Fruit fly (Drosophila melanogaster) whole organism, wandering third instar larva: ENCODE measurements around the gene Sas-6.
A peak's percentile ranks its signal among the peaks of the same experiment; 100 is the strongest.

Experiments
- Abd-B ChIP-seq: fragments of >200 bp; optimal IDR thresholded peaks from 2 replicates; lab custom pipeline; 2017; ENCODE audit warnings: missing biosample characterization, missing genetic modification characterization
- CG32264 ChIP-seq: fragments of 200-800 bp; sonication (Bioruptor generic); optimal IDR thresholded peaks from 2 replicates; lab custom pipeline; 2016; ENCODE audit warnings: missing biosample characterization, missing genetic modification characterization
- CG9705 ChIP-seq: fragments of 200-800 bp; sonication (Bioruptor generic); optimal IDR thresholded peaks from 2 replicates; lab custom pipeline; 2018; ENCODE audit warnings: missing biosample characterization, mild to moderate bottlenecking, missing genetic modification characterization
- CrebA ChIP-seq: fragments of 200-800 bp; sonication (Bioruptor generic); optimal IDR thresholded peaks from 2 replicates; lab custom pipeline; 2016; ENCODE audit warnings: missing biosample characterization, mild to moderate bottlenecking, missing genetic modification characterization, borderline replicate concordance
- Dfd ChIP-seq: fragments of >200 bp; optimal IDR thresholded peaks from 2 replicates; lab custom pipeline; 2017; ENCODE audit warnings: missing biosample characterization, missing genetic modification characterization
- Dif ChIP-seq: fragments of 200-275, 200-300 bp; sonication (Bioruptor generic); optimal IDR thresholded peaks from 2 replicates; lab custom pipeline; 2018; ENCODE audit warnings: missing biosample characterization, missing genetic modification characterization; ENCODE audit not compliant: partially characterized antibody
- GATAd ChIP-seq: sonication (Bioruptor generic); optimal IDR thresholded peaks from 2 replicates; lab custom pipeline; 2016; ENCODE audit warnings: missing biosample characterization, missing genetic modification characterization
- HLH106 ChIP-seq: fragments of 200-800 bp; optimal IDR thresholded peaks from 3 replicates; lab custom pipeline; 2019; ENCODE audit warnings: missing biosample characterization, mild to moderate bottlenecking, missing genetic modification characterization, moderate library complexity
- Hnf4 ChIP-seq: fragments of 200-800 bp; sonication (Bioruptor generic); optimal IDR thresholded peaks from 2 replicates; lab custom pipeline; 2016; ENCODE audit warnings: missing biosample characterization, mild to moderate bottlenecking, missing genetic modification characterization
- Hr78 ChIP-seq: fragments of >200 bp; optimal IDR thresholded peaks from 2 replicates; lab custom pipeline; 2017; ENCODE audit warnings: missing biosample characterization, missing genetic modification characterization
- Hr83 ChIP-seq: fragments of 200-300 bp; sonication (Bioruptor generic); optimal IDR thresholded peaks from 2 replicates; lab custom pipeline; 2016; ENCODE audit warnings: missing biosample characterization, mild to moderate bottlenecking, missing genetic modification characterization, moderate library complexity; ENCODE audit not compliant: poor library complexity, severe bottlenecking
- Jra ChIP-seq: sonication (Bioruptor generic); optimal IDR thresholded peaks from 2 replicates; lab custom pipeline; 2016; ENCODE audit warnings: missing biosample characterization, missing genetic modification characterization
- Mio ChIP-seq: sonication (Bioruptor generic); optimal IDR thresholded peaks from 2 replicates; lab custom pipeline; 2016; ENCODE audit warnings: missing biosample characterization, missing genetic modification characterization
- Myc ChIP-seq: fragments of >200 bp; optimal IDR thresholded peaks from 2 replicates; lab custom pipeline; 2017
- N ChIP-seq: fragments of >200 bp; optimal IDR thresholded peaks from 2 replicates; lab custom pipeline; 2018; ENCODE audit warnings: missing biosample characterization, missing external identifiers, missing genetic modification characterization
- OdsH ChIP-seq: fragments of 200-800 bp; sonication (Bioruptor generic); optimal IDR thresholded peaks from 2 replicates; lab custom pipeline; 2016; ENCODE audit warnings: missing biosample characterization, mild to moderate bottlenecking, missing genetic modification characterization
- Rel ChIP-seq, 2 experiments: fragments of 200-800 bp; sonication (Bioruptor generic) in 1 of 2; optimal IDR thresholded peaks; 2 replicates in 1 of 2; 3 replicates in 1 of 2; lab custom pipeline; 2016 to 2019; ENCODE audit warnings: mild to moderate bottlenecking in 2 of 2, missing biosample characterization in 2 of 2, missing genetic modification characterization in 2 of 2, moderate library complexity in 1 of 2
- Sp1 ChIP-seq: fragments of 200-800 bp; sonication (Bioruptor generic); optimal IDR thresholded peaks from 3 replicates; lab custom pipeline; 2019; ENCODE audit warnings: missing biosample characterization, mild to moderate bottlenecking, missing genetic modification characterization, moderate library complexity
- Vsx2 ChIP-seq: fragments of 200-300, 225-300 bp; sonication (Bioruptor generic); optimal IDR thresholded peaks from 2 replicates; lab custom pipeline; 2018; ENCODE audit warnings: missing biosample characterization, missing genetic modification characterization; ENCODE audit not compliant: partially characterized antibody
- br ChIP-seq: fragments of 200-800 bp; sonication (Bioruptor generic); optimal IDR thresholded peaks from 2 replicates; lab custom pipeline; 2016; ENCODE audit warnings: missing biosample characterization, missing genetic modification characterization
- brk ChIP-seq: fragments of 200-800 bp; sonication (Bioruptor generic); optimal IDR thresholded peaks from 2 replicates; lab custom pipeline; 2016; ENCODE audit warnings: missing biosample characterization, mild to moderate bottlenecking, missing genetic modification characterization
- dl ChIP-seq, 2 experiments: fragments of 175-275, 200-275 bp in 1 of 2; fragments of 200-275 bp in 1 of 2; sonication (Bioruptor generic); optimal IDR thresholded peaks; lab custom pipeline; 2018; ENCODE audit warnings: mild to moderate bottlenecking in 2 of 2, missing biosample characterization in 2 of 2, missing genetic modification characterization in 2 of 2, moderate library complexity in 2 of 2; ENCODE audit not compliant: partially characterized antibody in 2 of 2, insufficient read depth in 1 of 2
- dmrt93B ChIP-seq: fragments of 200-800 bp; sonication (Bioruptor generic); optimal IDR thresholded peaks from 2 replicates; lab custom pipeline; 2018; ENCODE audit warnings: missing biosample characterization, mild to moderate bottlenecking, missing genetic modification characterization
- dsf ChIP-seq: sonication (Bioruptor generic); optimal IDR thresholded peaks from 2 replicates; lab custom pipeline; 2016; ENCODE audit warnings: missing biosample characterization, missing genetic modification characterization, borderline replicate concordance
- ey ChIP-seq: fragments of 200-800 bp; sonication (Bioruptor generic); optimal IDR thresholded peaks from 2 replicates; lab custom pipeline; 2016; ENCODE audit warnings: missing biosample characterization, missing genetic modification characterization
- foxo ChIP-seq, 2 experiments: fragments of 200-800 bp; sonication (Bioruptor generic); optimal IDR thresholded peaks; 2 replicates in 1 of 2; 3 replicates in 1 of 2; lab custom pipeline; 2016 to 2017; ENCODE audit warnings: missing biosample characterization in 2 of 2, missing genetic modification characterization in 2 of 2
- fru ChIP-seq: fragments of 200-800 bp; sonication (Bioruptor generic); optimal IDR thresholded peaks from 3 replicates; lab custom pipeline; 2016; ENCODE audit warnings: missing biosample characterization, mild to moderate bottlenecking, missing genetic modification characterization
- h ChIP-seq: fragments of 200-800 bp; sonication (Bioruptor generic); optimal IDR thresholded peaks from 3 replicates; lab custom pipeline; 2016; ENCODE audit warnings: missing biosample characterization, mild to moderate bottlenecking, missing genetic modification characterization
- jim ChIP-seq: fragments of 175-275, 200-325 bp; sonication (Bioruptor generic); optimal IDR thresholded peaks from 2 replicates; lab custom pipeline; 2016; ENCODE audit warnings: missing biosample characterization, mild to moderate bottlenecking, missing genetic modification characterization
- lola ChIP-seq: fragments of >200 bp; optimal IDR thresholded peaks from 2 replicates; lab custom pipeline; 2017; ENCODE audit warnings: missing biosample characterization, missing genetic modification characterization
- pan ChIP-seq: fragments of >200 bp; optimal IDR thresholded peaks from 2 replicates; lab custom pipeline; 2017
- psq ChIP-seq: fragments of 200-800 bp; sonication (Bioruptor generic); optimal IDR thresholded peaks from 3 replicates; lab custom pipeline; 2017; ENCODE audit warnings: missing biosample characterization, mild to moderate bottlenecking, missing genetic modification characterization, moderate library complexity
- rgr ChIP-seq: fragments of 200-800 bp; sonication (Bioruptor generic); optimal IDR thresholded peaks from 3 replicates; lab custom pipeline; 2016; ENCODE audit warnings: missing biosample characterization, mild to moderate bottlenecking, missing genetic modification characterization
- sage ChIP-seq: fragments of 200-800 bp; sonication (Bioruptor generic); optimal IDR thresholded peaks from 2 replicates; lab custom pipeline; 2016; ENCODE audit warnings: missing biosample characterization, mild to moderate bottlenecking, missing genetic modification characterization
- sv ChIP-seq: fragments of 200-800 bp; sonication (Bioruptor generic); optimal IDR thresholded peaks from 3 replicates; lab custom pipeline; 2016; ENCODE audit warnings: missing biosample characterization, missing genetic modification characterization
- tai ChIP-seq: sonication (Bioruptor generic); optimal IDR thresholded peaks from 2 replicates; lab custom pipeline; 2016; ENCODE audit warnings: missing biosample characterization, missing genetic modification characterization
- usp ChIP-seq: fragments of >200 bp; optimal IDR thresholded peaks from 2 replicates; lab custom pipeline; 2017; ENCODE audit warnings: missing biosample characterization, missing genetic modification characterization
- woc ChIP-seq: sonication (Bioruptor generic); optimal IDR thresholded peaks from 2 replicates; lab custom pipeline; 2016; ENCODE audit warnings: missing biosample characterization, mild to moderate bottlenecking, missing genetic modification characterization

Gene Sas-6

DNA sequence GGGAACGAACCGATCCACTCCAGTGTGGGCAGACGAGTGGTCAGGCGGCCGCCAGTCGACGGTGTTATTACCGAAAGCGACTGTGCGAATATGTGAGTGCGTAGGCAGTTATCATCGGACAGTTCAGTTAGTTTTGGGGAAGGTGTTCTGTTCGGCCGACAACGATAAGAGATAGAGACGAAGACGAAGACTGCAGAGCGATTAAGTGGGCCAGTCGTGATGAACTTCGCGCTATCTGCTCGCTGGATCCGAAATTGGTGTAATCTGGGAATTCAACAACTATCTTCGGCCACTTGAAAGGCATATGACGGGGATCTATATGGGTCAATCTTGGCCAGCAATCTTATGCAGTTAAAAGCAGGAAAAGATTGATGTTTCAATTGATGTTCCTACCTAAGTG, 14.0 kb downstream of the Sas-6 start, which contains the start of gene CG7912:
Gene CG7912, minus strand, starts transcription at position 17 of the 400 bp plus-strand sequence.
- TF ChIP-seq CrebA (GFP tag; lab: Kevin White, UChicago) (no peak), Myc (lab: Kevin White, UChicago) (no peak), OdsH (GFP tag; lab: Kevin White, UChicago) (no peak), woc (GFP tag; lab: Kevin White, UChicago) (no peak), jim (GFP tag; lab: Kevin White, UChicago) (no peak), dl (GFP tag; optimal IDR thresholded peaks at IDR 0.05; lab: Kevin White, UChicago; ENCODE audit: insufficient read depth in 1 of 2, partially characterized antibody in 2 of 2) (no peak), Vsx2 (GFP tag; lab: Kevin White, UChicago) (no peak), Hr83 (GFP tag; lab: Kevin White, UChicago) (no peak)

- TF ChIP-seq HLH106 (tag; lab: Kevin White, UChicago) (no peak), sage (GFP tag; lab: Kevin White, UChicago) (no peak), dsf (GFP tag; lab: Kevin White, UChicago) (no peak), dmrt93B (GFP tag; lab: Kevin White, UChicago) (no peak), jim (GFP tag; lab: Kevin White, UChicago) (no peak), br (GFP tag; lab: Kevin White, UChicago) (peak; percentile 25), CG32264 (GFP tag; lab: Kevin White, UChicago) (no peak), foxo (GFP tag; optimal IDR thresholded peaks at IDR 0.05; lab: Kevin White, UChicago) (peak in 1 of 2 experiments; percentile 67), dl (GFP tag; optimal IDR thresholded peaks at IDR 0.05; lab: Kevin White, UChicago; ENCODE audit: insufficient read depth in 1 of 2, partially characterized antibody in 2 of 2) (no peak), Dif (no peak), Mio (GFP tag; lab: Kevin White, UChicago) (no peak), sv (GFP tag; lab: Kevin White, UChicago) (no peak), Jra (GFP tag; lab: Kevin White, UChicago) (no peak), GATAd (no peak), N (GFP tag; lab: Kevin White, UChicago) (no peak), usp (no peak), brk (GFP tag; lab: Kevin White, UChicago) (no peak), rgr (GFP tag; lab: Kevin White, UChicago) (peak; percentile 12), Hr83 (GFP tag; lab: Kevin White, UChicago) (no peak), CrebA (GFP tag; lab: Kevin White, UChicago) (no peak), Abd-B (GFP tag; lab: Kevin White, UChicago) (no peak), lola (GFP tag; lab: Kevin White, UChicago) (no peak), Dfd (no peak), h (GFP tag; lab: Kevin White, UChicago) (peak; percentile 68), Sp1 (GFP tag; lab: Kevin White, UChicago) (no peak), OdsH (GFP tag; lab: Kevin White, UChicago) (peak; percentile 38), ey (peak; percentile 44), Hnf4 (GFP tag; lab: Kevin White, UChicago) (peak; percentile 27), Hr78 (no peak), pan (lab: Kevin White, UChicago) (no peak), psq (GFP tag; lab: Kevin White, UChicago) (no peak), Vsx2 (GFP tag; lab: Kevin White, UChicago) (no peak), Myc (lab: Kevin White, UChicago) (no peak), woc (GFP tag; lab: Kevin White, UChicago) (no peak), tai (no peak), Rel (GFP tag; optimal IDR thresholded peaks at IDR 0.05; lab: Kevin White, UChicago) (no peak), Rel (tag; optimal IDR thresholded peaks at IDR 0.05; lab: Kevin White, UChicago) (no peak), CG9705 (GFP tag; lab: Kevin White, UChicago) (no peak), fru (GFP tag; lab: Kevin White, UChicago) (peak; percentile 32)
- TF ChIP-seq, all 38 proteins: peak for 8
Measured at dm6 chr3R:30012602-30013489, 17.7 kb downstream of the Sas-6 start.
